Fruit fly (Drosophila melanogaster) whole organism, embryonic: ENCODE measurements around the gene Rab6.

ENCODE experiments used
- B-H2 ChIP-seq: fragments of 200-800 bp; sonication (Bioruptor generic); optimal IDR thresholded peaks from 2 replicates; lab custom pipeline; 2018; ENCODE audit warnings: missing biosample characterization, mild to moderate bottlenecking, missing genetic modification characterization
- CG12942 ChIP-seq: fragments of 200-800 bp; sonication (Bioruptor generic); optimal IDR thresholded peaks from 3 replicates; lab custom pipeline; 2016; ENCODE audit warnings: missing biosample characterization, missing genetic modification characterization
- CG6254 ChIP-seq: fragments of 200-800 bp; sonication (Bioruptor generic); optimal IDR thresholded peaks from 3 replicates; lab custom pipeline; 2017; ENCODE audit warnings: mild to moderate bottlenecking, missing biosample characterization, missing genetic modification reagents, missing genetic modification characterization
- psq ChIP-seq: fragments of 200-800 bp; sonication (Bioruptor generic); optimal IDR thresholded peaks from 2 replicates; lab custom pipeline; 2017; ENCODE audit warnings: missing biosample characterization, missing genetic modification characterization
- tap ChIP-seq: fragments of 200-800 bp; optimal IDR thresholded peaks from 3 replicates; lab custom pipeline; 2019; ENCODE audit warnings: missing biosample characterization, mild to moderate bottlenecking, missing genetic modification characterization, moderate library complexity

DNA sequence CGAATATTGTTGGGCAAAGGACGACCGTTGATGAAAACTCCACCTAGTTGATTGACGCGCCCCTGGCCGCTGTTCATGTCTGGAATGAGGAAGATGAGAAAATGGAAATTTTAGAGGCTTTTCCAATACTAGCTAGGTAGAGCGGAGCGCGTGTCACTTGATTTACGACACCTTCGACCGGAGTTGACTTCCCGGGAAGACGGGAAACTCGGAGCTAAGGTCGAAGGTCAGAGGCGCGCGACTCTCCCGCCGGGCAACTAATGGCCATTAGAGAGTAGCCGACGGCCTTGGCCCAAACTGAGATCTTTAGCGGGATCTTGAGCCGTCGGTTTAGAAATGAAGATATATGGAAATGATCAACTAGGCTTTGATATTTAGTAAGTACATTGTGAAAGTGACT lies 23.9 kb downstream of the Rab6 start:
- TF ChIP-seq CG12942 (GFP tag; lab: Kevin White, UChicago) = no peak
- TF ChIP-seq tap (tag; lab: Kevin White, UChicago) = no peak
- no peak for TF ChIP-seq CG6254 (GFP tag; lab: Kevin White, UChicago)
- no peak for TF ChIP-seq psq (GFP tag; lab: Kevin White, UChicago)
- TF ChIP-seq B-H2 (GFP tag; lab: Kevin White, UChicago) = no peak
